Worm (Caenorhabditis elegans) whole organism, midembryonic: ENCODE measurements around the gene lips-10.

Experiments used
- T22C8.4 ChIP-seq: fragments of 200-800 bp; sonication (Bioruptor generic); IDR thresholded peaks from 2 replicates; pipeline ENCODE4 v1.3.6; 2022; ENCODE audit warnings: missing genetic modification characterization, missing compliant biosample characterization
- cog-1 ChIP-seq: sonication (generic microtip); optimal IDR thresholded peaks from 2 replicates; lab custom pipeline; 2016; ENCODE audit warnings: missing genetic modification characterization, missing compliant biosample characterization
- flt-1 ChIP-seq: fragments of 200-800 bp; sonication (Bioruptor generic); IDR thresholded peaks from 2 replicates; pipeline ENCODE4 v1.3.6; 2022; ENCODE audit warnings: missing genetic modification characterization, missing compliant biosample characterization
- klf-2 ChIP-seq: fragments of 200-800 bp; sonication (Bioruptor generic); conservative IDR thresholded peaks from 2 replicates; pipeline ENCODE4 v1.3.6; 2022; ENCODE audit warnings: missing genetic modification reagents, missing genetic modification characterization, missing compliant biosample characterization
- med-1 ChIP-seq: sonication (generic microtip); optimal IDR thresholded peaks from 2 replicates; lab custom pipeline; 2017; ENCODE audit warnings: missing genetic modification characterization, mild to moderate bottlenecking, missing compliant biosample characterization, antibody characterized with exemption, missing genetic modification reagents; ENCODE audit not compliant: insufficient read depth
- ref-1 ChIP-seq: fragments of 200-800 bp; sonication (Bioruptor generic); conservative IDR thresholded peaks from 2 replicates; pipeline ENCODE4 v1.3.6; 2022; ENCODE audit warnings: missing genetic modification reagents, missing genetic modification characterization, missing compliant biosample characterization
- tab-1 ChIP-seq: fragments of 200-800 bp; sonication (Bioruptor generic); IDR thresholded peaks from 2 replicates; pipeline ENCODE4 v1.3.6; 2022; ENCODE audit warnings: missing genetic modification characterization, missing compliant biosample characterization
- ztf-23 ChIP-seq: fragments of 200-800 bp; sonication (Bioruptor generic); IDR thresholded peaks from 2 replicates; pipeline ENCODE4 v1.3.6; 2022; ENCODE audit warnings: missing genetic modification reagents, missing genetic modification characterization, missing compliant biosample characterization
- ztf-29 ChIP-seq: fragments of 200-800 bp; sonication (Bioruptor generic); IDR thresholded peaks from 2 replicates; pipeline ENCODE4 v1.3.6; 2022; ENCODE audit warnings: missing genetic modification reagents, missing genetic modification characterization, missing compliant biosample characterization

Gene lips-10

DNA sequence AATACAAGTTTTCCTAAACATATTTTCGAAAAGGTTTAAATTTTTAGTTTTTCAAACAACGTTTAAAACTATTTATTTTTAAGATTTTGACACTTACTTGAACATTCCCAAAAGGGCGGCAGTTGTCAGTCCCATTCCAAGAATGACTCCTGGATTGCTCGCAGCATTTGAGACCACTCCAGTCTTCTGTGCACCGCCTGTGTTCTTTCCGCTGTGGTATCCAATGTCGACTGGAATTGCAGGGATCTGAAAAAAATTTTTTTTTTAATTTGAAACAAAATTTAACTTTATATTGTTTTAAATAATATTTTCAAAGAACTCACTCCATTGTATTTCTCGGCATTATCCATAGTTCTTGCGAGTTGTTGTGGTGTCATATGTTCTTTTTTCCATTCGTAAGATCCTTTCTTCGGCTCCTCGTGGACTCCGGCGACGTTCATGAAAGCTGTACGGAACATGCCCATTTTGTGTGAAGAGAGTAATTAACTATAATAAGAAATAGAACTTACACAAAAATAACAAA is 42.8 kb downstream of the lips-10 start, which contains the start of gene M05D6.5:
Gene M05D6.5, minus strand, starts transcription at position 473 of the 523 bp plus-strand sequence.
- no peak for TF ChIP-seq flt-1 (GFP tag; lab: Robert Waterston, UW)

DNA sequence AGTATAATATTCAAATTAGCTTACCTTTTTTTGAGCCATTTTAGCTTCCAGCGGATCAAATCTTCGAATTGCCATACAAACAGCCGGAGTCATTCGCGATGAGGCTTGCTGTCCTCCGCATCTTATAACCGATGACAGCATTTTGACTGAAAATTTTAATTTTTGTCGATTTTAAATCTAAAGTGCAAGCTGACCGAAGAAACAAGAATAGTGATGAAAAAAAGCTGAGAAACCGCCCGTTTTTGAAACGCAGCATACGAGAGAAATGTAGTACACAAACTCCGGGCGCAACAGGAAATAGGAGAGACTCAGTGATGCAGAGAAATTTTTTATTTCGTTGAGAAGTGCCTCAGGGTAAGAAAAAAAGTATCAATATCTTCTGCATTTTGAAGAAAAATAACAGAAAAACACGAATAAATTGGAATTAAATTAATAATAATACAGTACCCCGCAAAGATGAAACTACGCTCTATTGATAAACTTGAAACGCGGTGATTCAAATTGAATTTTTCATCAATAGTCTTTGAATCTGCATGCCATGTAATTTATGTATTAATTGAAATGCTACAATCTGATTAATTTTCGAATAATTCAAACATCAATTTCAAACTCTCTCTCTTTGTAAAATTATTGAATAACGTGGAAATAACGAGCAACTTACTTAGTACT is 44.3 kb downstream of the lips-10 start:
- TF ChIP-seq tab-1 (GFP tag; lab: Robert Waterston, UW) (no peak), cog-1 (tag; lab: Kevin White, UChicago) (no peak)

DNA sequence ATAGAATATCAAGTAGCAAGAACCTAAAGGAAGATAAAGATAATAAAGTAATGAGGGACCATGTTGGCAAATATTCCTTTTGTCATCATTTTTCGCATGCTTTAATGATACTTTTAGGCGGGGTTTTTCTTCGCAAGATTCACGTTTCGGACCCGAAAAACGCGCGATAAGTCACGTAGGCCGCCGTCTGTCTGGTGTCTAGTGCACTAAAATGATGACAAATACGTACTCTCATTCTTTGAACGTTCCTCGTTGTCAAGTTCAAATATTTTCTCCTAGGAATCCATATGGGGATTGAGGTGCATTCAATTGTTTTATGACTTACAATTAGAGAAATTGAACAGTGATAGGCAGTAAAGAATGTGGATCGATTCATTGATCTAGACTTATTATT is 44.8 kb downstream of the lips-10 start, which contains the start of gene taap-1:
Gene taap-1, minus strand, starts transcription at position 79 of the 394 bp plus-strand sequence.
- TF ChIP-seq tab-1 (GFP tag; lab: Robert Waterston, UW) = no peak
- no peak for TF ChIP-seq cog-1 (tag; lab: Kevin White, UChicago)
- no peak for TF ChIP-seq med-1
- TF ChIP-seq flt-1 (GFP tag; lab: Robert Waterston, UW) = no peak
- TF ChIP-seq ztf-29 (GFP tag; lab: Robert Waterston, UW) = no peak
- no peak for TF ChIP-seq ztf-23 (GFP tag; lab: Robert Waterston, UW)
- TF ChIP-seq klf-2 (GFP tag; lab: Robert Waterston, UW) = no peak
- no peak for TF ChIP-seq ref-1 (GFP tag; lab: Robert Waterston, UW)
- TF ChIP-seq T22C8.4 (GFP tag; lab: Robert Waterston, UW) = no peak

DNA sequence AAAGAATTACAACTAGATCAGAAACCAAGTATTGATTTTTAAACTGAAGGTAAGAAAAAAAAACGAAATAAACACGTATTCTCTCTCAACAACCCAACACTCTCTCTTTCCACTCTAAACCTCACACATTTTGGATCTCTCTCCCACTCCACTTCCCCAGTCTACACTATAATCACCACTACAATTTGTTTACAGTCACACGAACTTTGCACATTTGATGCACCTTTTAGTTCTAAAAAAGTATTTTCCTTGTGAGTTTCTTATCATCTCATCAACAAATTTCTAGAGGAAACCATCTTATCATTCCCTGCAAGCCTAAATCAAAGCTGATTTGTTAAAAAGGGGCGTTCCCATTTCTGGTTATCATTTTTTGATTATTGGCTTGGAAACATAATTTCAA is 45.6 kb downstream of the lips-10 start:
- no peak for TF ChIP-seq ztf-23 (GFP tag; lab: Robert Waterston, UW)

DNA sequence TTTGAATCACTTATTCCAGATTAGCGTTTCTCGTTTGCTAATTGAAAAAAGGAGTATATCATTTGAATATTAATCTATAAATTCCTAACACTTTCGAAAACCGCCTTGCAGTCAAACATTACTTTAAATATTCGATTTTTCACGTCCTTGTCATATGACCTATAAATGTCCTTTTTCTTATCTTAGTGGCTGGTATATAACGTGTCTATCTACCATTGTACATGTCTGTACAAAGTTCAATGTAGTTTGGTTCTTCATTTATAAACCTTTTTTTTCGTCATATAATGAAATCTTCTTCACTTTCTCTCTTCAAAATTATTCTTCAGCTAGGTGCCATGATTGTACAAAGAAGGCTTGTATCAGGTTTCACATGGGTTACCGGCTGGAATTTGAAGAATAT is 46.6 kb downstream of the lips-10 start, which contains the start of gene gbh-2:
Gene gbh-2, plus strand, starts transcription at position 277 of the 400 bp plus-strand sequence.
- TF ChIP-seq ref-1 (GFP tag; lab: Robert Waterston, UW) = no peak
- no peak for TF ChIP-seq med-1
- no peak for TF ChIP-seq tab-1 (GFP tag; lab: Robert Waterston, UW)
- no peak for TF ChIP-seq T22C8.4 (GFP tag; lab: Robert Waterston, UW)
- TF ChIP-seq flt-1 (GFP tag; lab: Robert Waterston, UW) = no peak
- no peak for TF ChIP-seq cog-1 (tag; lab: Kevin White, UChicago)

DNA sequence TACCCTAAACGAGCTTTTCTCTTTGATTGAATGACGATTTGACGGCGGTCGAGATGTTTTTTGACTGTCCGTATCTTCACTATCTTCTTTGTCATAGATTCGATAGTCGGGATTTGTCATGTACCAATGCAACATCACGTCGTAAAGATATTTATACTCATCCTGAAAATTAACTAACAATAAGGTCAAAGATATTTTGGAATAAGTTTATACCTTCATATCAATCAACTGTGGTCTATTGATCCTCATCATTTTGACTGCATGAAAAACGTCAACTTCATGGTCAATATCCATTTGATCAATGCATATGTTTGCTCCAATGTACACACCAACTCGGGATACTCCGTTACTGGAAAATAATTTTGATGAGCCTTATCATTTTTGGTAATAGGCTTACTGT is 49.2 kb downstream of the lips-10 start:
- no peak for TF ChIP-seq ztf-23 (GFP tag; lab: Robert Waterston, UW)
- no peak for TF ChIP-seq tab-1 (GFP tag; lab: Robert Waterston, UW)
- TF ChIP-seq ref-1 (GFP tag; lab: Robert Waterston, UW) = no peak
- TF ChIP-seq T22C8.4 (GFP tag; lab: Robert Waterston, UW) = no peak
- no peak for TF ChIP-seq ztf-29 (GFP tag; lab: Robert Waterston, UW)
- no peak for TF ChIP-seq klf-2 (GFP tag; lab: Robert Waterston, UW)
- no peak for TF ChIP-seq flt-1 (GFP tag; lab: Robert Waterston, UW)
- no peak for TF ChIP-seq med-1
- no peak for TF ChIP-seq cog-1 (tag; lab: Kevin White, UChicago)
